Worm (Caenorhabditis elegans): ENCODE results near the gene nas-15.

Gene nas-15

ce11 chrX:760579-760978 is 16.9 kb upstream of the nas-15 start:
- TF ChIP-seq F13C5.2 (tag; optimal IDR thresholded peaks at IDR 0.05) (peak; percentile 0), sea-1 (GFP tag; conservative IDR thresholded peaks at IDR 0.05) (no peak), hmbx-1 (tag; optimal IDR thresholded peaks at IDR 0.05) (no peak), hmg-4 (GFP tag; optimal IDR thresholded peaks at IDR 0.05) (peak; percentile 65)

DNA sequence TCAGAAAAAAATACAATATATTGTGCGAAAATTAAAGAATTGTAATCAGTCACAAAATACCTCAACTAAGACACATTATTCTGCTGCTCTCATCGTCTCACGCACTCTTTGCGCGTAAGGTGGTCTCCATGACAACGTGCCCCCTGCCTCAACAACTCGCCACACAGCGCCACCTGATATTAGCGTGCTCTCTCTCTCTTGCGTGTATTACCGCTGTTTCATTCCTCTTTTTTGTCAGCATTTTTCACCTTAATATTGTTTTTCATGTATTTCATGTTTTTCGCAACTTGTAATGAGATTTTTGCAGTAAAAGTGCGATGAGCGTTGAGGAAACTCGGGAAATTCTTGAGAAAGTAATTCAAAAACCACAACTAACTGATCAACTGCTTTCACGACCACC is 14.1 kb upstream of the nas-15 start, which contains the start of gene dyf-11:
Gene dyf-11 (plus strand): TSS at position 301 of the 400 bp plus-strand sequence.
- no peak for TF ChIP-seq B0310.2 (tag; optimal IDR thresholded peaks at IDR 0.05)
- TF ChIP-seq tbx-37 (GFP tag; conservative IDR thresholded peaks at IDR 0.05) = no peak
- TF ChIP-seq pes-1 (GFP tag; IDR thresholded peaks at IDR 0.05) = no peak
- TF ChIP-seq ama-1 (optimal IDR thresholded peaks at IDR 0.05) = no peak
- no peak for TF ChIP-seq tbx-11 (GFP tag; IDR thresholded peaks at IDR 0.05)
- no peak for TF ChIP-seq hmg-4 (GFP tag; optimal IDR thresholded peaks at IDR 0.05)
- TF ChIP-seq tra-4 (tag; optimal IDR thresholded peaks at IDR 0.05) = no peak
- no peak for TF ChIP-seq hmbx-1 (tag; optimal IDR thresholded peaks at IDR 0.05)
- TF ChIP-seq aly-1 (tag; optimal IDR thresholded peaks at IDR 0.05) = no peak
- TF ChIP-seq flt-1 (GFP tag; IDR thresholded peaks at IDR 0.05) = no peak
- no peak for TF ChIP-seq hnd-1 (tag; optimal IDR thresholded peaks at IDR 0.05)
- no peak for TF ChIP-seq sea-1 (GFP tag; conservative IDR thresholded peaks at IDR 0.05)
- no peak for TF ChIP-seq ets-7 (tag; optimal IDR thresholded peaks at IDR 0.05)
- TF ChIP-seq ceh-36 (tag; optimal IDR thresholded peaks at IDR 0.05) = no peak
- no peak for TF ChIP-seq ceh-13 (GFP tag; optimal IDR thresholded peaks at IDR 0.05)

- TF ChIP-seq scrt-1 (GFP tag; IDR thresholded peaks at IDR 0.05) (no peak), flt-1 (GFP tag; IDR thresholded peaks at IDR 0.05) (peak; percentile 57; the same call in 1 of the 2 replicates), ama-1 (optimal IDR thresholded peaks at IDR 0.05) (no peak), tbx-37 (GFP tag; conservative IDR thresholded peaks at IDR 0.05) (no peak), hmbx-1 (tag; optimal IDR thresholded peaks at IDR 0.05) (no peak), tbx-11 (GFP tag; IDR thresholded peaks at IDR 0.05) (no peak), B0310.2 (tag; optimal IDR thresholded peaks at IDR 0.05) (no peak), hnd-1 (tag; optimal IDR thresholded peaks at IDR 0.05) (no peak), ets-7 (tag; optimal IDR thresholded peaks at IDR 0.05) (peak; percentile 37), aly-1 (tag; optimal IDR thresholded peaks at IDR 0.05) (no peak), hmg-4 (GFP tag; optimal IDR thresholded peaks at IDR 0.05) (peak; percentile 78), pes-1 (GFP tag; IDR thresholded peaks at IDR 0.05) (no peak; the same call in 1 of the 2 replicates), ceh-36 (tag; optimal IDR thresholded peaks at IDR 0.05) (no peak), ceh-13 (GFP tag; optimal IDR thresholded peaks at IDR 0.05) (no peak), tra-4 (tag; optimal IDR thresholded peaks at IDR 0.05) (no peak), F13C5.2 (tag; optimal IDR thresholded peaks at IDR 0.05) (peak; percentile 89), sea-1 (GFP tag; conservative IDR thresholded peaks at IDR 0.05) (peak; percentile 69; the same call in 1 of the 2 replicates)
Observed at ce11 chrX:768061-768646, 9.4 kb upstream of the nas-15 start, which contains the start of the genes trap-2 and ile-2. Gene trap-2 (minus strand): TSS chrX:768069. Gene ile-2 (plus strand): TSS chrX:768596.

DNA sequence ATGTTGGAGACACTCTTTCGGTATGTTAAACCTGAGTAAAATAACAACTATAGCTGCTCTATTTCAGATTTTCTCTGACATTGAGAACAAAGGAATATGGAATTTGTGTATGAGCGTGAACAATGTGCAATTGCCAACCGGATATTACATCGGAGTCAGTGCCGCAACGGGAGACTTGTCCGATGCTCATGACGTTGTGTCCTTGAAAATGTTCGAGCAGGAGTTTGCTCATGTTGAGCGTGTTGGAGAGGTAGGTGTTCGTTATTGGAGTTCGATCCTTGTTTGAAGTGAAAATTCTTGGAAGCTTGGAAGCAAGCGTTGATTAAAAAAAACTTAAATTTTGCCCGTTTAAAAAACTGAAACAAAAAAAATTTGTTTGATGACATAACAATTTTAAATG is 8.0 kb upstream of the nas-15 start:
- TF ChIP-seq ceh-13 (GFP tag; optimal IDR thresholded peaks at IDR 0.05) (no peak), ama-1 (optimal IDR thresholded peaks at IDR 0.05) (no peak), tbx-11 (GFP tag; IDR thresholded peaks at IDR 0.05) (no peak), B0310.2 (tag; optimal IDR thresholded peaks at IDR 0.05) (no peak), flt-1 (GFP tag; IDR thresholded peaks at IDR 0.05) (no peak), ets-7 (tag; optimal IDR thresholded peaks at IDR 0.05) (no peak), aly-1 (tag; optimal IDR thresholded peaks at IDR 0.05) (no peak), F13C5.2 (tag; optimal IDR thresholded peaks at IDR 0.05) (no peak), tra-4 (tag; optimal IDR thresholded peaks at IDR 0.05) (no peak), hmbx-1 (tag; optimal IDR thresholded peaks at IDR 0.05) (no peak), tbx-37 (GFP tag; conservative IDR thresholded peaks at IDR 0.05) (no peak), ceh-36 (tag; optimal IDR thresholded peaks at IDR 0.05) (no peak)

ce11 chrX:770537-770936 is 7.0 kb upstream of the nas-15 start, which contains the start of gene T04G9.7:
Gene T04G9.7 (plus strand): TSS chrX:770837.
- no peak for TF ChIP-seq aly-1 (tag; optimal IDR thresholded peaks at IDR 0.05)
- TF ChIP-seq ets-7 (tag; optimal IDR thresholded peaks at IDR 0.05) = no peak
- TF ChIP-seq tbx-11 (GFP tag; IDR thresholded peaks at IDR 0.05) = no peak
- no peak for TF ChIP-seq ama-1 (optimal IDR thresholded peaks at IDR 0.05)
- TF ChIP-seq F13C5.2 (tag; optimal IDR thresholded peaks at IDR 0.05) = no peak
- no peak for TF ChIP-seq ceh-36 (tag; optimal IDR thresholded peaks at IDR 0.05)
- no peak for TF ChIP-seq hnd-1 (tag; optimal IDR thresholded peaks at IDR 0.05)

ce11 chrX:772184-772583 is 5.3 kb upstream of the nas-15 start, which contains the start of gene T04G9.4:
Gene T04G9.4 (plus strand): TSS chrX:772476.
- no peak for TF ChIP-seq hnd-1 (tag; optimal IDR thresholded peaks at IDR 0.05)
- TF ChIP-seq hmg-4 (GFP tag; optimal IDR thresholded peaks at IDR 0.05) = no peak
- TF ChIP-seq ets-7 (tag; optimal IDR thresholded peaks at IDR 0.05) = no peak
- TF ChIP-seq ceh-13 (GFP tag; optimal IDR thresholded peaks at IDR 0.05) = no peak

- TF ChIP-seq sea-1 (GFP tag; conservative IDR thresholded peaks at IDR 0.05) = no peak
- TF ChIP-seq F13C5.2 (tag; optimal IDR thresholded peaks at IDR 0.05) = no peak
- no peak for TF ChIP-seq flt-1 (GFP tag; IDR thresholded peaks at IDR 0.05)
- no peak for TF ChIP-seq ceh-36 (tag; optimal IDR thresholded peaks at IDR 0.05)
- TF ChIP-seq pes-1 (GFP tag; IDR thresholded peaks at IDR 0.05) = no peak
- TF ChIP-seq ceh-13 (GFP tag; optimal IDR thresholded peaks at IDR 0.05) = no peak
- no peak for TF ChIP-seq tbx-11 (GFP tag; IDR thresholded peaks at IDR 0.05)
- TF ChIP-seq hmg-4 (GFP tag; optimal IDR thresholded peaks at IDR 0.05) = no peak
- TF ChIP-seq aly-1 (tag; optimal IDR thresholded peaks at IDR 0.05) = no peak
- no peak for TF ChIP-seq hnd-1 (tag; optimal IDR thresholded peaks at IDR 0.05)
- TF ChIP-seq ama-1 (optimal IDR thresholded peaks at IDR 0.05) = no peak
- TF ChIP-seq ets-7 (tag; optimal IDR thresholded peaks at IDR 0.05) = no peak
- no peak for TF ChIP-seq scrt-1 (GFP tag; IDR thresholded peaks at IDR 0.05)
- TF ChIP-seq tra-4 (tag; optimal IDR thresholded peaks at IDR 0.05) = no peak
- no peak for TF ChIP-seq tbx-37 (GFP tag; conservative IDR thresholded peaks at IDR 0.05)
- no peak for TF ChIP-seq B0310.2 (tag; optimal IDR thresholded peaks at IDR 0.05)
- no peak for TF ChIP-seq hmbx-1 (tag; optimal IDR thresholded peaks at IDR 0.05)
Observed at ce11 chrX:779259-779658, 1.7 kb downstream of the nas-15 start.
